Worm (Caenorhabditis elegans) whole organism, L4 larva: ENCODE data around the gene F39F10.5.

Experiments used
- F26F4.8 ChIP-seq: fragments of 200-800 bp; sonication (Bioruptor generic); conservative IDR thresholded peaks from 2 replicates; pipeline ENCODE4 v1.3.6; 2022; ENCODE audit warnings: missing genetic modification characterization, missing compliant biosample characterization
- F44E2.7 ChIP-seq: fragments of 200-800 bp; sonication (Bioruptor generic); IDR thresholded peaks from 2 replicates; pipeline ENCODE4 v2.1.2; 2022; ENCODE audit warnings: missing genetic modification characterization, missing compliant biosample characterization
- R02D3.7 ChIP-seq: fragments of 150-350 bp; sonication (generic microtip); optimal IDR thresholded peaks from 3 replicates; lab custom pipeline; 2014; ENCODE audit warnings: missing biosample characterization, missing genetic modification characterization
- Y105C5A.15 ChIP-seq: fragments of 200-800 bp; sonication (Bioruptor generic); IDR thresholded peaks from 2 replicates; pipeline ENCODE4 v1.3.6; 2022; ENCODE audit warnings: missing genetic modification characterization, missing compliant biosample characterization
- aha-1 ChIP-seq: fragments of 150-350 bp; peaks from one replicate; lab custom pipeline; 2014; ENCODE audit warnings: missing biosample characterization, missing genetic modification characterization
- aly-2 ChIP-seq: sonication (generic microtip); optimal IDR thresholded peaks from 2 replicates; lab custom pipeline; 2018; ENCODE audit warnings: missing biosample characterization, missing genetic modification characterization
- ama-1 ChIP-seq: fragments of 150-350 bp; optimal IDR thresholded peaks from 2 replicates; lab custom pipeline; 2014; ENCODE audit warnings: inconsistent platforms, mixed read lengths
- ceh-20 ChIP-seq: fragments of 200-800 bp; sonication (Bioruptor generic); IDR thresholded peaks from 2 replicates; pipeline ENCODE4 v1.3.6; 2022; ENCODE audit warnings: missing genetic modification reagents, missing genetic modification characterization, missing compliant biosample characterization
- ces-1 ChIP-seq: fragments of 150-350 bp; sonication (generic microtip); optimal IDR thresholded peaks from 4 replicates; lab custom pipeline; 2014; ENCODE audit warnings: missing biosample characterization, missing genetic modification reagents, missing genetic modification characterization
- cey-2 ChIP-seq: sonication (generic microtip); optimal IDR thresholded peaks from 3 replicates; lab custom pipeline; 2017; ENCODE audit warnings: missing genetic modification characterization, mild to moderate bottlenecking, missing compliant biosample characterization, antibody characterized with exemption, borderline replicate concordance; ENCODE audit not compliant: insufficient read depth
- ctbp-1 ChIP-seq: fragments of 200-800 bp; sonication (Bioruptor generic); IDR thresholded peaks from 2 replicates; pipeline ENCODE4 v1.3.6; 2022; ENCODE audit warnings: missing genetic modification reagents, missing genetic modification characterization, missing compliant biosample characterization
- daf-12 ChIP-seq: fragments of 150-350 bp; optimal IDR thresholded peaks from 2 replicates; lab custom pipeline; 2014; ENCODE audit warnings: missing biosample characterization, missing genetic modification reagents, missing genetic modification characterization
- daf-16 ChIP-seq, 3 experiments: sonication (generic microtip); optimal IDR thresholded peaks; 2 replicates each; lab custom pipeline; 2016 to 2017; ENCODE audit warnings: missing genetic modification characterization in 3 of 3, missing genetic modification reagents in 3 of 3, mild to moderate bottlenecking in 2 of 3, missing compliant biosample characterization in 2 of 3, missing biosample characterization in 1 of 3, moderate library complexity in 1 of 3
- daf-19 ChIP-seq: fragments of 200-800 bp; sonication (Bioruptor generic); conservative IDR thresholded peaks from 2 replicates; pipeline ENCODE4 v1.3.6; 2022; ENCODE audit warnings: missing genetic modification characterization, missing compliant biosample characterization
- daf-8 ChIP-seq: fragments of 200-800 bp; sonication (Bioruptor generic); IDR thresholded peaks from 2 replicates; pipeline ENCODE4 v1.3.6; 2022; ENCODE audit warnings: missing genetic modification characterization, missing compliant biosample characterization
- dmd-6 ChIP-seq: fragments of 200-800 bp; sonication (Bioruptor generic); IDR thresholded peaks from 2 replicates; pipeline ENCODE4 v1.3.6; 2022; ENCODE audit warnings: missing genetic modification reagents, missing genetic modification characterization, missing compliant biosample characterization
- dmd-8 ChIP-seq: fragments of 200-800 bp; sonication (Bioruptor generic); IDR thresholded peaks from 2 replicates; pipeline ENCODE4 v1.3.6; 2022; ENCODE audit warnings: missing genetic modification characterization, missing compliant biosample characterization
- dmd-9 ChIP-seq: fragments of 200-800 bp; sonication (Bioruptor generic); IDR thresholded peaks from 2 replicates; pipeline ENCODE4 v1.3.6; 2022; ENCODE audit warnings: missing genetic modification reagents, missing genetic modification characterization, missing compliant biosample characterization
- duxl-1 ChIP-seq: sonication (generic microtip); optimal IDR thresholded peaks from 2 replicates; lab custom pipeline; 2016; ENCODE audit warnings: mild to moderate bottlenecking, missing genetic modification characterization, moderate library complexity, missing compliant biosample characterization; ENCODE audit not compliant: poor library complexity
- dve-1 ChIP-seq: sonication (generic microtip); optimal IDR thresholded peaks from 2 replicates; lab custom pipeline; 2017; ENCODE audit warnings: antibody characterized with exemption, mild to moderate bottlenecking, missing genetic modification characterization, missing compliant biosample characterization; ENCODE audit not compliant: insufficient read depth
- egl-27 ChIP-seq: sonication (generic microtip); optimal IDR thresholded peaks from 3 replicates; lab custom pipeline; 2017; ENCODE audit warnings: missing biosample characterization, missing genetic modification reagents, missing genetic modification characterization
- lin-1 ChIP-seq: fragments of 200-800 bp; sonication (Bioruptor generic); IDR thresholded peaks from 2 replicates; pipeline ENCODE4 v1.3.6; 2022; ENCODE audit warnings: missing genetic modification reagents, missing genetic modification characterization, missing compliant biosample characterization
- lin-13 ChIP-seq: fragments of 150-350 bp; optimal IDR thresholded peaks from 2 replicates; lab custom pipeline; 2014; ENCODE audit warnings: missing biosample characterization, missing genetic modification reagents, missing genetic modification characterization
- lin-15B ChIP-seq: fragments of 150-350 bp; sonication (generic microtip); optimal IDR thresholded peaks from 3 replicates; lab custom pipeline; 2014; ENCODE audit warnings: missing biosample characterization, missing genetic modification characterization
- lin-39 ChIP-seq: fragments of 150-350 bp; optimal IDR thresholded peaks from 2 replicates; lab custom pipeline; 2014; ENCODE audit warnings: missing biosample characterization, missing genetic modification reagents, missing genetic modification characterization
- mep-1 ChIP-seq: fragments of 150-350 bp; sonication (generic microtip); optimal IDR thresholded peaks from 3 replicates; lab custom pipeline; 2014; ENCODE audit warnings: missing biosample characterization, missing genetic modification characterization
- mxl-3 ChIP-seq: fragments of 200-800 bp; sonication (Bioruptor generic); optimal IDR thresholded peaks from 2 replicates; lab custom pipeline; 2018; ENCODE audit warnings: mild to moderate bottlenecking, missing genetic modification characterization, missing compliant biosample characterization
- nhr-10 ChIP-seq: fragments of 150-350 bp; optimal IDR thresholded peaks from 2 replicates; lab custom pipeline; 2014; ENCODE audit warnings: missing biosample characterization, missing genetic modification characterization
- nhr-6 ChIP-seq: fragments of 150-350 bp; optimal IDR thresholded peaks from 2 replicates; lab custom pipeline; 2014; ENCODE audit warnings: missing biosample characterization, missing genetic modification characterization
- nhr-76 ChIP-seq: fragments of 150-350 bp; optimal IDR thresholded peaks from 2 replicates; lab custom pipeline; 2014; ENCODE audit warnings: missing biosample characterization, missing genetic modification characterization
- nhr-77 ChIP-seq: fragments of 150-350 bp; optimal IDR thresholded peaks from 2 replicates; lab custom pipeline; 2014; ENCODE audit warnings: missing biosample characterization, missing genetic modification characterization
- pha-4 ChIP-seq, 2 experiments: fragments of 150-350 bp in 1 of 2; fragments of 200-800 bp in 1 of 2; sonication (Bioruptor generic) in 1 of 2; IDR thresholded peaks in 1 of 2; optimal IDR thresholded peaks in 1 of 2; 2 replicates each; pipeline versions ENCODE4 v1.3.6 to Lab custom; 2014 to 2022; ENCODE audit warnings: missing genetic modification characterization in 2 of 2, missing genetic modification reagents in 2 of 2, missing biosample characterization in 1 of 2, missing compliant biosample characterization in 1 of 2
- pqm-1 ChIP-seq: sonication (generic microtip); optimal IDR thresholded peaks from 2 replicates; lab custom pipeline; 2017; ENCODE audit warnings: missing biosample characterization, missing genetic modification characterization
- saeg-2 ChIP-seq: fragments of 200-800 bp; sonication (Bioruptor generic); IDR thresholded peaks from 2 replicates; pipeline ENCODE4 v1.3.6; 2022; ENCODE audit warnings: missing genetic modification reagents, missing genetic modification characterization, missing compliant biosample characterization
- sdz-12 ChIP-seq: fragments of 200-800 bp; sonication (Bioruptor generic); optimal IDR thresholded peaks from 2 replicates; lab custom pipeline; 2018; ENCODE audit warnings: mild to moderate bottlenecking, missing genetic modification characterization, missing compliant biosample characterization
- snpc-1.2 ChIP-seq: fragments of 200-800 bp; sonication (Bioruptor generic); IDR thresholded peaks from 2 replicates; pipeline ENCODE4 v1.3.6; 2022; ENCODE audit warnings: missing genetic modification reagents, missing genetic modification characterization, missing compliant biosample characterization
- snpc-4 ChIP-seq: fragments of 150-350 bp; optimal IDR thresholded peaks from 2 replicates; lab custom pipeline; 2014; ENCODE audit warnings: missing biosample characterization, missing genetic modification characterization
- spr-3 ChIP-seq: fragments of 200-800 bp; sonication (Bioruptor generic); optimal IDR thresholded peaks from 2 replicates; lab custom pipeline; 2018; ENCODE audit warnings: mild to moderate bottlenecking, missing genetic modification characterization, missing compliant biosample characterization
- tra-1 ChIP-seq: fragments of 200-800 bp; sonication (Bioruptor generic); IDR thresholded peaks from 2 replicates; pipeline ENCODE4 v1.3.6; 2022; ENCODE audit warnings: missing genetic modification reagents, missing genetic modification characterization, missing compliant biosample characterization
- unc-39 ChIP-seq: sonication (generic microtip); optimal IDR thresholded peaks from 2 replicates; lab custom pipeline; 2017; ENCODE audit warnings: missing biosample characterization, missing genetic modification characterization
- zag-1 ChIP-seq: fragments of 150-350 bp; optimal IDR thresholded peaks from 2 replicates; lab custom pipeline; 2014; ENCODE audit warnings: missing biosample characterization, missing genetic modification characterization
- zfp-2 ChIP-seq: sonication (generic microtip); optimal IDR thresholded peaks from 2 replicates; lab custom pipeline; 2016; ENCODE audit warnings: mild to moderate bottlenecking, missing genetic modification characterization, missing compliant biosample characterization
- zip-11 ChIP-seq: fragments of 200-800 bp; sonication (Bioruptor generic); IDR thresholded peaks from 2 replicates; pipeline ENCODE4 v1.3.6; 2022; ENCODE audit warnings: missing genetic modification characterization, missing compliant biosample characterization
- ztf-11 ChIP-seq: fragments of 150-350 bp; optimal IDR thresholded peaks from 2 replicates; lab custom pipeline; 2014; ENCODE audit warnings: missing biosample characterization, missing genetic modification characterization
- ztf-7 ChIP-seq: fragments of 150-350 bp; optimal IDR thresholded peaks from 2 replicates; lab custom pipeline; 2014; ENCODE audit warnings: missing biosample characterization, missing genetic modification characterization

Gene F39F10.5

DNA sequence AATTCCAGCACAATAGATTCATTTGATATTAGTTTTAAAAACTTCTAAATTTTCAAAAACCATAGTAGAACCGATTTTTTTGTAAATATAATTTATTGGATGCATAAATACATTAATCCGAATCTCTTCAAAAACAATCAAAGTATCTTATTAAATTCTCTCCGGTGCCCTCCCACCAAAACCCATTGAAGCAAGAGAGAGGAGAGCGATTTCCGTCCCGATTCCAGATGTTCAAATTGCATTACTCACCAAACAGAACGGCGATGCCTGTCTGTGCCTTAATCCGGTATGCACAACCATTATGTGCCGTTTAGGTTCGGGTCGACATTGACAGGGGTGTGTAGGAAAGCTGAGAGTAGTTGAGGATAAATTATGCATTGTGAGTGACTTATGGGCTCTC lies 46.8 kb upstream of the F39F10.5 start:
- TF ChIP-seq lin-15B (tag; lab: Kevin White, UChicago), result no peak
- no peak for TF ChIP-seq ceh-20 (GFP tag; lab: Robert Waterston, UW)
- no peak for TF ChIP-seq pqm-1 (tag; lab: Kevin White, UChicago)
- TF ChIP-seq ztf-7 (tag; lab: Kevin White, UChicago), result no peak
- TF ChIP-seq mep-1, result no peak
- no peak for TF ChIP-seq aly-2
- no peak for TF ChIP-seq lin-13 (GFP tag; lab: Kevin White, UChicago)
- TF ChIP-seq duxl-1, result no peak
- no peak for TF ChIP-seq dmd-8
- no peak for TF ChIP-seq daf-19 (GFP tag; lab: Robert Waterston, UW)
- no peak for TF ChIP-seq dve-1 (tag; lab: Kevin White, UChicago)

DNA sequence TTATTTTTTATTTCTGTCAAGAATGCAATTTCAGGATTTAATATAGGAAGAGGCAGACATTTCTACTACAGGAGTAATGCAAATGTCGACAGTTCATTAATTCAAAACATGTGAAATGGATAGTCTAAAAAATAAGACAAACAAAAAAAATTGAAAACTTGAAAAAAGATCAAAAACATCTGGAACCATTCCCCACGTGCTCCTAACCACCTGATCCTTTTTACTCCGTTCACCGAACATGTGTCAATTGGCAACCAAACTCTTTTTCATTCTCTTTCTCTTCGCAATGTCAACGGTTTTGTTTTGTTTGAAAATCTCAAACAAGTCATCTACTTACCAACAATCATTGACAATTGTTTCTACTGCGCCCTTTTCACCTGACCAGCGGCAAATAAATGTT lies 44.4 kb upstream of the F39F10.5 start:
- TF ChIP-seq daf-16 (GFP tag; optimal IDR thresholded peaks at IDR 0.05; lab: Kevin White, UChicago), result peak in 1 of 2 experiments; percentile 26
- TF ChIP-seq daf-16 (tag; optimal IDR thresholded peaks at IDR 0.05; lab: Kevin White, UChicago), result no peak
- no peak for TF ChIP-seq snpc-4

DNA sequence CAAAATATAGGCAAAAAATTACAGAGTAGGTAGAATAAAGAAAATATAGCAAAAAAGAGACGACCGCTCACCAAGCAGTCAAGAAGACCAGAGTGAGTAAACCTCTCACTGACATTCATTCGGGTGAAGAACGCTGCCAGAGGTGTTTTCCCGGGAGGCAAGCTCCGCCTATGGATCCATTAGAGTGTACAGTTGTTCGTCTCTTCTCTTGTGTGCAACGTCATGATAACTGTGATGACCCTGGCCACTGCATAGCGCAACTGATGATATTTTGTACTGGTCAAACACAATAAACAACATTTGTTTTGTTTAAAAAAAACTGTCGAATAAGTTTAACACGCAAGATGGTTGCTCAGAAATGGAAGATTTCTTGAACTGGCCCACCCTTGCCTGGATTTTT lies 39.3 kb upstream of the F39F10.5 start, which contains the start of gene F52G3.8:
F52G3.8 (minus strand) TSS at position 101 of the 400 bp plus-strand sequence.
- TF ChIP-seq zip-11 (GFP tag; lab: Robert Waterston, UW), result no peak
- TF ChIP-seq saeg-2 (GFP tag; lab: Robert Waterston, UW), result no peak
- no peak for TF ChIP-seq nhr-76
- no peak for TF ChIP-seq zag-1 (tag; lab: Kevin White, UChicago)
- TF ChIP-seq F26F4.8 (GFP tag; lab: Robert Waterston, UW), result no peak
- no peak for TF ChIP-seq ztf-11 (tag; lab: Kevin White, UChicago)
- no peak for TF ChIP-seq dmd-9 (GFP tag; lab: Robert Waterston, UW)
- TF ChIP-seq ces-1 (GFP tag; lab: Kevin White, UChicago), result no peak
- no peak for TF ChIP-seq tra-1 (GFP tag; lab: Robert Waterston, UW)
- no peak for TF ChIP-seq cey-2
- TF ChIP-seq lin-1 (GFP tag; lab: Robert Waterston, UW), result no peak
- no peak for TF ChIP-seq pha-4 (GFP tag; IDR thresholded peaks at IDR 0.05; lab: Robert Waterston, UW)
- no peak for TF ChIP-seq pha-4 (tag; optimal IDR thresholded peaks at IDR 0.05; lab: Kevin White, UChicago)
- no peak for TF ChIP-seq spr-3
- TF ChIP-seq nhr-10, result no peak
- no peak for TF ChIP-seq aha-1 (tag; lab: Kevin White, UChicago)
- TF ChIP-seq Y105C5A.15, result no peak
- TF ChIP-seq daf-12, result no peak

DNA sequence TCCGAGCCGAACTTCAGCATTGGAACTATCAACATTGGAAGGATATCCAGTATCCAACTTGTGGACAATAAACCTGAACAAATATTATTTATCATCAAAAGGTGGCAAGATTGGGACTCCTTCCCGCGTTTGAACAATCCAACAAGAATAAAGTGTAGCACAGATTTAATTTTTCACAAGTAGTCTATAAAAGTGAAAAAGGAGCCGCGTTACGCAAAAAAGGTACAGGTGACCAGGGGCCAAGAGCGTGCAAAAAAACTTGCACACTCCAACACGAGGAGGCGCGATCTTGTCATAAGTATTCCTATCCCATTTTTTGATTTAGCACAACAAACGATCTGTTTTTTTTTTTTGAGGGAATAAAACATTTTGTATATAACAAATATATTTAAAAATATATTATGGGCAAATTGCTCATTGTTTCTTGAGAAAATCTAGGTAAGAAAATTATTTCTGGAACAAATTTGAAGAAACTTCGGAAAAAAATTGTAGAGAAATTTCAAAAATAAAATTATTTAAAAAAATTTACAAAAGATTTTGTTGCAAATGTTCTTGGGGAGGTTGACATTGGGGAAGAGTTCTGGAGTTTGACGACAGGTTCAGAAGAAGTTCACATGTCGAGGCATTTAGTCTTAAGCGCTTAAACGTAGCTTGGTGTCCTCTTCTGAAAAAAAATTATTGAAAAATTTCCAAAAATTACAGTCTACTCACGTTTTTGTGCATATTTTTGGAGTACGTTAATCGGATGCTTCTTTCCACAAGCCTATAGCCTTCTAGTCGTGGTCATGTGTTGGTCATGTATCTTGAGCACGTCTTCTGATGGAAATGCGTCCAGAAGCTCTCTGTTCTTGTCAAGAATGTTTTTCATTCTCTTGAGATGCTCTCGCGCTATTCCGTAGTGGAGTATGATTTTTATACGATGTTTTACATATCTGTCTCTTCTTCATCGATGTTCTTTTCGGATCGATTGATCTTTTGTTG lies 30.7 kb upstream of the F39F10.5 start:
- TF ChIP-seq zfp-2 (tag; lab: Kevin White, UChicago) (no peak), ztf-11 (tag; lab: Kevin White, UChicago) (no peak), ama-1 (lab: Kevin White, UChicago) (peak; percentile 91), nhr-77 (tag; lab: Kevin White, UChicago) (no peak), F26F4.8 (GFP tag; lab: Robert Waterston, UW) (no peak), daf-16 (GFP tag; optimal IDR thresholded peaks at IDR 0.05; lab: Kevin White, UChicago) (no peak), daf-16 (tag; optimal IDR thresholded peaks at IDR 0.05; lab: Kevin White, UChicago) (no peak), tra-1 (GFP tag; lab: Robert Waterston, UW) (no peak), ctbp-1 (GFP tag; lab: Robert Waterston, UW) (0 out of 2 replicates have a peak, but pooled peaks have one; percentile 24), R02D3.7 (tag; lab: Kevin White, UChicago) (no peak), dmd-6 (no peak), lin-39 (tag; lab: Kevin White, UChicago) (no peak), mxl-3 (GFP tag; lab: Kevin White, UChicago) (no peak), ces-1 (GFP tag; lab: Kevin White, UChicago) (no peak), unc-39 (tag; lab: Kevin White, UChicago) (no peak), aha-1 (tag; lab: Kevin White, UChicago) (peak; percentile 31), mep-1 (no peak), snpc-1.2 (GFP tag; lab: Robert Waterston, UW) (no peak), F44E2.7 (GFP tag; lab: Robert Waterston, UW) (no peak), zag-1 (tag; lab: Kevin White, UChicago) (no peak), daf-8 (GFP tag; lab: Robert Waterston, UW) (no peak), nhr-6 (tag; lab: Kevin White, UChicago) (no peak), sdz-12 (GFP tag; lab: Kevin White, UChicago) (no peak), egl-27 (tag; lab: Kevin White, UChicago) (no peak)
